Worm (Caenorhabditis elegans) whole organism, mixed stage, embryonic: Measurements from ENCODE around the gene gss-1.

Source experiments
- M03D4.4 ChIP-seq: sonication (generic microtip); optimal IDR thresholded peaks from 2 replicates; lab custom pipeline; 2017; ENCODE audit warnings: mild to moderate bottlenecking, missing genetic modification characterization, missing compliant biosample characterization
- blmp-1 ChIP-seq: fragments of 150-350 bp; optimal IDR thresholded peaks from 2 replicates; lab custom pipeline; 2014; ENCODE audit warnings: missing biosample characterization, missing genetic modification characterization
- ceh-39 ChIP-seq: fragments of 150-350 bp; optimal IDR thresholded peaks from 2 replicates; lab custom pipeline; 2014; ENCODE audit warnings: missing biosample characterization, missing genetic modification characterization
- ceh-43 ChIP-seq: fragments of 200-800 bp; sonication (Bioruptor generic); optimal IDR thresholded peaks from 2 replicates; lab custom pipeline; 2018; ENCODE audit warnings: mild to moderate bottlenecking, missing genetic modification characterization, moderate library complexity, missing compliant biosample characterization
- ceh-83 ChIP-seq: fragments of 200-800 bp; sonication (Bioruptor generic); optimal IDR thresholded peaks from 2 replicates; lab custom pipeline; 2018; ENCODE audit warnings: mild to moderate bottlenecking, missing genetic modification characterization, missing compliant biosample characterization
- ces-1 ChIP-seq: fragments of 150-350 bp; optimal IDR thresholded peaks from 2 replicates; lab custom pipeline; 2014; ENCODE audit warnings: missing biosample characterization, missing genetic modification reagents, missing genetic modification characterization
- cnd-1 ChIP-seq: fragments of 200-800 bp; sonication (Bioruptor generic); optimal IDR thresholded peaks from 2 replicates; lab custom pipeline; 2018; ENCODE audit warnings: mild to moderate bottlenecking, missing genetic modification characterization, missing compliant biosample characterization
- elt-3 ChIP-seq: fragments of 150-350 bp; optimal IDR thresholded peaks from 2 replicates; lab custom pipeline; 2014; ENCODE audit warnings: missing biosample characterization, missing genetic modification characterization
- flh-1 ChIP-seq: fragments of 200-800 bp; sonication (Bioruptor generic); optimal IDR thresholded peaks from 2 replicates; lab custom pipeline; 2018; ENCODE audit warnings: mild to moderate bottlenecking, missing genetic modification characterization, moderate library complexity, missing compliant biosample characterization
- ham-2 ChIP-seq: fragments of 200-800 bp; sonication (Bioruptor generic); optimal IDR thresholded peaks from 2 replicates; lab custom pipeline; 2018; ENCODE audit warnings: mild to moderate bottlenecking, missing genetic modification characterization, missing compliant biosample characterization
- hlh-1 ChIP-seq: fragments of 150-350 bp; optimal IDR thresholded peaks from 2 replicates; lab custom pipeline; 2014; ENCODE audit warnings: missing biosample characterization, missing genetic modification reagents, missing genetic modification characterization
- lin-13 ChIP-seq: fragments of 150-350 bp; optimal IDR thresholded peaks from 2 replicates; lab custom pipeline; 2014; ENCODE audit warnings: missing biosample characterization, missing genetic modification characterization
- lin-32 ChIP-seq: fragments of 200-800 bp; sonication (Bioruptor generic); optimal IDR thresholded peaks from 2 replicates; lab custom pipeline; 2018; ENCODE audit warnings: mild to moderate bottlenecking, missing genetic modification characterization, missing compliant biosample characterization
- lsy-2 ChIP-seq: fragments of 150-350 bp; optimal IDR thresholded peaks from 2 replicates; lab custom pipeline; 2014; ENCODE audit warnings: missing biosample characterization, missing genetic modification characterization
- mab-5 ChIP-seq: fragments of 150-350 bp; optimal IDR thresholded peaks from 2 replicates; lab custom pipeline; 2014; ENCODE audit warnings: missing biosample characterization, missing genetic modification characterization
- mep-1 ChIP-seq: fragments of 150-350 bp; optimal IDR thresholded peaks from 2 replicates; lab custom pipeline; 2017; ENCODE audit warnings: missing biosample characterization, missing genetic modification reagents, missing genetic modification characterization, inconsistent platforms
- nhr-12 ChIP-seq: fragments of 150-350 bp; optimal IDR thresholded peaks from 2 replicates; lab custom pipeline; 2014; ENCODE audit warnings: missing biosample characterization, missing genetic modification characterization
- nhr-2 ChIP-seq: fragments of 150-350 bp; optimal IDR thresholded peaks from 2 replicates; lab custom pipeline; 2014; ENCODE audit warnings: missing biosample characterization, missing genetic modification characterization
- nhr-237 ChIP-seq: fragments of 150-350 bp; optimal IDR thresholded peaks from 2 replicates; lab custom pipeline; 2014; ENCODE audit warnings: missing biosample characterization, missing genetic modification characterization
- nhr-76 ChIP-seq: sonication (generic microtip); optimal IDR thresholded peaks from 2 replicates; lab custom pipeline; 2017; ENCODE audit warnings: missing biosample characterization, missing genetic modification characterization
- pha-4 ChIP-seq: fragments of 150-350 bp; optimal IDR thresholded peaks from 2 replicates; lab custom pipeline; 2018; ENCODE audit warnings: missing biosample characterization, missing genetic modification reagents, missing genetic modification characterization
- sem-2 ChIP-seq: fragments of 200-800 bp; sonication (Bioruptor generic); optimal IDR thresholded peaks from 2 replicates; lab custom pipeline; 2018; ENCODE audit warnings: mild to moderate bottlenecking, missing genetic modification characterization, missing compliant biosample characterization
- snpc-4 ChIP-seq: fragments of 150-350 bp; optimal IDR thresholded peaks from 2 replicates; lab custom pipeline; 2014; ENCODE audit warnings: missing biosample characterization, missing genetic modification characterization
- sptf-1 ChIP-seq: sonication (generic microtip); optimal IDR thresholded peaks from 2 replicates; lab custom pipeline; 2017; ENCODE audit warnings: mild to moderate bottlenecking, missing genetic modification characterization, moderate library complexity, missing compliant biosample characterization
- tbx-8 ChIP-seq: fragments of 200-800 bp; sonication (Bioruptor generic); optimal IDR thresholded peaks from 2 replicates; lab custom pipeline; 2018; ENCODE audit warnings: mild to moderate bottlenecking, missing genetic modification characterization, moderate library complexity, missing compliant biosample characterization
- unc-39 ChIP-seq: fragments of 150-350 bp; optimal IDR thresholded peaks from 2 replicates; lab custom pipeline; 2014; ENCODE audit warnings: missing biosample characterization, missing genetic modification characterization
- unc-62 ChIP-seq: fragments of 150-350 bp; optimal IDR thresholded peaks from 2 replicates; lab custom pipeline; 2014; ENCODE audit warnings: missing biosample characterization, missing genetic modification reagents, missing genetic modification characterization
- zip-8 ChIP-seq: fragments of 150-350 bp; optimal IDR thresholded peaks from 2 replicates; lab custom pipeline; 2014; ENCODE audit warnings: missing biosample characterization, missing genetic modification characterization
- ztf-11 ChIP-seq: fragments of 150-350 bp; optimal IDR thresholded peaks from 2 replicates; lab custom pipeline; 2014; ENCODE audit warnings: missing biosample characterization, missing genetic modification characterization

Gene gss-1

ce11 chrII:9407020-9407419 is 9.2 kb downstream of the gss-1 start, which contains the start of gene mpz-6:
mpz-6 (minus strand) TSS chrII:9407120.
- TF ChIP-seq nhr-237 (tag; lab: Kevin White, UChicago) = no peak
- no peak for TF ChIP-seq nhr-76 (tag; lab: Kevin White, UChicago)
- TF ChIP-seq M03D4.4 (tag; lab: Kevin White, UChicago) = no peak
- no peak for TF ChIP-seq lin-32 (GFP tag; lab: Kevin White, UChicago)
- no peak for TF ChIP-seq hlh-1 (tag; lab: Kevin White, UChicago)
- TF ChIP-seq unc-39 (tag; lab: Kevin White, UChicago) = no peak
- no peak for TF ChIP-seq lsy-2 (tag; lab: Kevin White, UChicago)
- no peak for TF ChIP-seq pha-4 (tag; lab: Kevin White, UChicago)
- no peak for TF ChIP-seq sem-2
- no peak for TF ChIP-seq ztf-11
- no peak for TF ChIP-seq ceh-83
- TF ChIP-seq lin-13 (tag; lab: Kevin White, UChicago) = no peak

ce11 chrII:9403846-9404245 is 12.4 kb downstream of the gss-1 start, which contains the start of gene Y51B9A.5:
Y51B9A.5 (plus strand) TSS chrII:9404146.
- TF ChIP-seq nhr-76 (tag; lab: Kevin White, UChicago) = no peak
- TF ChIP-seq cnd-1 = no peak
- no peak for TF ChIP-seq mab-5 (tag; lab: Kevin White, UChicago)
- TF ChIP-seq nhr-2 (tag; lab: Kevin White, UChicago) = no peak
- TF ChIP-seq hlh-1 (tag; lab: Kevin White, UChicago) = no peak
- no peak for TF ChIP-seq ces-1 (GFP tag; lab: Kevin White, UChicago)
- TF ChIP-seq sem-2 = no peak
- TF ChIP-seq snpc-4 (tag; lab: Kevin White, UChicago) = no peak
- TF ChIP-seq ceh-43 (GFP tag; lab: Kevin White, UChicago) = no peak
- no peak for TF ChIP-seq unc-39 (tag; lab: Kevin White, UChicago)
- no peak for TF ChIP-seq lsy-2 (tag; lab: Kevin White, UChicago)
- no peak for TF ChIP-seq zip-8 (tag; lab: Kevin White, UChicago)
- TF ChIP-seq ceh-83 = no peak
- no peak for TF ChIP-seq ceh-39
- TF ChIP-seq, all 35 proteins: peak for 0

ce11 chrII:9403087-9403486 is 13.1 kb downstream of the gss-1 start, which contains the start of gene Y51B9A.6:
Y51B9A.6 (minus strand) TSS chrII:9403187.
- TF ChIP-seq pha-4 (tag; lab: Kevin White, UChicago) (no peak), ces-1 (GFP tag; lab: Kevin White, UChicago) (no peak), mab-5 (tag; lab: Kevin White, UChicago) (no peak), ceh-39 (no peak)

ce11 chrII:9399746-9400145 is 16.5 kb downstream of the gss-1 start, which contains the start of gene Y51B9A.7:
Y51B9A.7 (plus strand) TSS chrII:9400046.
- TF ChIP-seq ces-1 (GFP tag; lab: Kevin White, UChicago) (no peak), mep-1 (tag; lab: Kevin White, UChicago) (no peak), M03D4.4 (tag; lab: Kevin White, UChicago) (no peak)

ce11 chrII:9398370-9398901 is 17.8 kb downstream of the gss-1 start, which contains the start of the genes Y51B9A.14 and Y51B9A.8:
Y51B9A.14 (minus strand) TSS chrII:9398470.
Y51B9A.8 (plus strand) TSS chrII:9398851.
- TF ChIP-seq mep-1 (tag; lab: Kevin White, UChicago) (no peak), elt-3 (tag; lab: Kevin White, UChicago) (no peak), ztf-11 (no peak), sem-2 (no peak), blmp-1 (tag; lab: Kevin White, UChicago) (no peak), hlh-1 (tag; lab: Kevin White, UChicago) (no peak), flh-1 (no peak), mab-5 (tag; lab: Kevin White, UChicago) (no peak), zip-8 (tag; lab: Kevin White, UChicago) (no peak), tbx-8 (no peak), cnd-1 (no peak)
- TF ChIP-seq, all 35 proteins: peak for 0

ce11 chrII:9397496-9397895 is 18.7 kb downstream of the gss-1 start, which contains the start of gene Y51B9A.9:
Y51B9A.9 (minus strand) TSS chrII:9397596.
- TF ChIP-seq ces-1 (GFP tag; lab: Kevin White, UChicago) = no peak
- TF ChIP-seq M03D4.4 (tag; lab: Kevin White, UChicago) = no peak
- TF ChIP-seq unc-39 (tag; lab: Kevin White, UChicago) = no peak
- TF ChIP-seq ham-2 (GFP tag; lab: Kevin White, UChicago) = no peak
- no peak for TF ChIP-seq unc-62 (GFP tag; lab: Kevin White, UChicago)
- TF ChIP-seq sptf-1 (tag; lab: Kevin White, UChicago) = no peak
- no peak for TF ChIP-seq nhr-12 (tag; lab: Kevin White, UChicago)
- TF ChIP-seq tbx-8 = no peak
- no peak for TF ChIP-seq zip-8 (tag; lab: Kevin White, UChicago)
- TF ChIP-seq lsy-2 (tag; lab: Kevin White, UChicago) = no peak
- no peak for TF ChIP-seq flh-1
- no peak for TF ChIP-seq ceh-83
- no peak for TF ChIP-seq elt-3 (tag; lab: Kevin White, UChicago)
- TF ChIP-seq lin-32 (GFP tag; lab: Kevin White, UChicago) = no peak
- no peak for TF ChIP-seq mep-1 (tag; lab: Kevin White, UChicago)
- no peak for TF ChIP-seq blmp-1 (tag; lab: Kevin White, UChicago)
- no peak for TF ChIP-seq ceh-39
